Worm (Caenorhabditis elegans): ENCODE results near the gene mig-32.

- TF ChIP-seq pha-4 (tag; optimal IDR thresholded peaks at IDR 0.05) (no peak), rnt-1 (tag; optimal IDR thresholded peaks at IDR 0.05) (no peak), dve-1 (tag; optimal IDR thresholded peaks at IDR 0.05) (no peak), dmd-4 (tag; optimal IDR thresholded peaks at IDR 0.05; ENCODE audit: borderline replicate concordance) (no peak), lim-6 (tag; optimal IDR thresholded peaks at IDR 0.05) (no peak), T23F11.4 (GFP tag; optimal IDR thresholded peaks at IDR 0.05) (no peak), ceh-6 (GFP tag; optimal IDR thresholded peaks at IDR 0.05) (no peak), tbx-2 (tag; optimal IDR thresholded peaks at IDR 0.05) (no peak), lin-11 (tag; optimal IDR thresholded peaks at IDR 0.05) (no peak), unc-86 (tag; optimal IDR thresholded peaks at IDR 0.05) (no peak), ama-1 (optimal IDR thresholded peaks at IDR 0.05) (no peak)
Measured at ce11 chrIV:12108984-12109657, 17.1 kb upstream of the mig-32 start.
